Worm (Caenorhabditis elegans): Measurements from ENCODE around the gene Y42G9A.1.

The Y42G9A.1 gene

ce11 chrIII:6110187-6110586 lies 39.6 kb upstream of the Y42G9A.1 start:
- no peak for TF ChIP-seq nhr-179 (tag; optimal IDR thresholded peaks at IDR 0.05)

- TF ChIP-seq F22D6.2 (tag; optimal IDR thresholded peaks at IDR 0.05) (no peak), attf-5 (GFP tag; optimal IDR thresholded peaks at IDR 0.05) (no peak), hmg-1.2 (GFP tag; IDR thresholded peaks at IDR 0.05) (peak; percentile 90), lsl-1 (GFP tag; optimal IDR thresholded peaks at IDR 0.05) (peak; percentile 30), F33H1.4 (GFP tag; IDR thresholded peaks at IDR 0.05) (peak; percentile 31), dox-1 (GFP tag; IDR thresholded peaks at IDR 0.05) (0 out of 2 replicates have a peak, but pooled peaks have one; percentile 10), hlh-12 (tag; optimal IDR thresholded peaks at IDR 0.05) (no peak), madf-6 (GFP tag; IDR thresholded peaks at IDR 0.05) (peak; percentile 54; the same call in 1 of the 2 replicates), snpc-1.1 (tag; optimal IDR thresholded peaks at IDR 0.05; ENCODE audit: insufficient read depth) (peak; percentile 25), ceh-27 (GFP tag; optimal IDR thresholded peaks at IDR 0.05) (peak; percentile 16)
Observed at ce11 chrIII:6116281-6116886, 33.4 kb upstream of the Y42G9A.1 start, which contains the start of gene nmt-1. Gene nmt-1 (minus strand): TSS chrIII:6116331.

ce11 chrIII:6116981-6117380 lies 32.8 kb upstream of the Y42G9A.1 start:
- no peak for TF ChIP-seq Y53G8AR.9 (GFP tag; conservative IDR thresholded peaks at IDR 0.05)
- TF ChIP-seq nhr-80 (tag; optimal IDR thresholded peaks at IDR 0.05): peak; percentile 84
- no peak for TF ChIP-seq somi-1 (GFP tag; optimal IDR thresholded peaks at IDR 0.05)
- no peak for TF ChIP-seq nhr-90 (tag; optimal IDR thresholded peaks at IDR 0.05)
- TF ChIP-seq rcor-1 (GFP tag; IDR thresholded peaks at IDR 0.05): no peak

ce11 chrIII:6118320-6118719 lies 31.4 kb upstream of the Y42G9A.1 start, which contains the start of gene kin-18:
Gene kin-18 (plus strand): TSS chrIII:6118620.
- TF ChIP-seq mxl-1 (tag; optimal IDR thresholded peaks at IDR 0.05) (no peak), dox-1 (GFP tag; IDR thresholded peaks at IDR 0.05) (no peak), lin-54 (GFP tag; optimal IDR thresholded peaks at IDR 0.05) (no peak), attf-3 (GFP tag; conservative IDR thresholded peaks at IDR 0.05) (no peak), ztf-3 (GFP tag; optimal IDR thresholded peaks at IDR 0.05) (no peak), ceh-91 (GFP tag; IDR thresholded peaks at IDR 0.05) (no peak), rpc-1 (optimal IDR thresholded peaks at IDR 0.05) (no peak), rpc-1 (tag; optimal IDR thresholded peaks at IDR 0.05) (no peak), hlh-26 (GFP tag; conservative IDR thresholded peaks at IDR 0.05) (no peak), sptf-2 (GFP tag; optimal IDR thresholded peaks at IDR 0.05) (no peak), nhr-80 (tag; optimal IDR thresholded peaks at IDR 0.05) (no peak), egl-18 (GFP tag; IDR thresholded peaks at IDR 0.05) (no peak), ztf-6 (GFP tag; IDR thresholded peaks at IDR 0.05) (no peak), hlh-12 (tag; optimal IDR thresholded peaks at IDR 0.05) (no peak), ztf-26 (tag; optimal IDR thresholded peaks at IDR 0.05) (no peak), athp-1 (tag; optimal IDR thresholded peaks at IDR 0.05) (no peak)

- TF ChIP-seq nfya-1 (tag; optimal IDR thresholded peaks at IDR 0.05; ENCODE audit: borderline replicate concordance, insufficient read depth) (no peak), nhr-120 (GFP tag; IDR thresholded peaks at IDR 0.05) (no peak), ztf-6 (GFP tag; IDR thresholded peaks at IDR 0.05) (no peak), ceh-58 (GFP tag; IDR thresholded peaks at IDR 0.05) (no peak), pha-4 (tag; optimal IDR thresholded peaks at IDR 0.05) (no peak), somi-1 (GFP tag; optimal IDR thresholded peaks at IDR 0.05) (no peak), hlh-12 (tag; optimal IDR thresholded peaks at IDR 0.05) (no peak), dpl-1 (GFP tag; optimal IDR thresholded peaks at IDR 0.05) (no peak), nfya-2 (GFP tag; IDR thresholded peaks at IDR 0.05) (no peak), attf-3 (GFP tag; conservative IDR thresholded peaks at IDR 0.05) (no peak), K11D2.4 (GFP tag; IDR thresholded peaks at IDR 0.05) (no peak), snpc-1.3 (tag; optimal IDR thresholded peaks at IDR 0.05; ENCODE audit: insufficient read depth) (no peak)
Observed at ce11 chrIII:6120990-6121389, 28.8 kb upstream of the Y42G9A.1 start.
